Fruit fly (Drosophila melanogaster) whole organism, adult: Measurements from ENCODE around the gene Cbp20.

ENCODE experiments used
- CG11617 ChIP-seq: fragments of 200-800 bp; sonication (Bioruptor generic); optimal IDR thresholded peaks from 2 replicates; lab custom pipeline; 2017; ENCODE audit warnings: mild to moderate bottlenecking, missing biosample characterization, missing genetic modification reagents, missing genetic modification characterization
- CG12768 ChIP-seq: fragments of 200-800 bp; sonication (Bioruptor generic); optimal IDR thresholded peaks from 2 replicates; lab custom pipeline; 2017; ENCODE audit warnings: missing biosample characterization, missing genetic modification characterization, mild to moderate bottlenecking, moderate library complexity, missing genetic modification reagents
- CG1620 ChIP-seq: fragments of 200-800 bp; sonication (Bioruptor generic); optimal IDR thresholded peaks from 2 replicates; lab custom pipeline; 2016; ENCODE audit warnings: missing biosample characterization, missing genetic modification characterization
- CG5204 ChIP-seq: fragments of 200-800 bp; sonication (Bioruptor generic); optimal IDR thresholded peaks from 2 replicates; lab custom pipeline; 2016; ENCODE audit warnings: missing biosample characterization, missing genetic modification characterization
- CG7045 ChIP-seq: fragments of 200-800 bp; sonication (Bioruptor generic); optimal IDR thresholded peaks from 2 replicates; lab custom pipeline; 2017; ENCODE audit warnings: missing biosample characterization, mild to moderate bottlenecking, missing genetic modification characterization
- CG7101 ChIP-seq: fragments of 200-800 bp; sonication (Bioruptor generic); optimal IDR thresholded peaks from 2 replicates; lab custom pipeline; 2018; ENCODE audit warnings: missing biosample characterization, mild to moderate bottlenecking, missing genetic modification characterization, moderate library complexity
- Clk ChIP-seq: fragments of 200-800 bp; sonication (Bioruptor generic); optimal IDR thresholded peaks from 2 replicates; lab custom pipeline; 2017; ENCODE audit warnings: missing biosample characterization, missing genetic modification characterization
- Crg-1 ChIP-seq: fragments of 200-800 bp; sonication (Bioruptor generic); optimal IDR thresholded peaks from 2 replicates; lab custom pipeline; 2016; ENCODE audit warnings: missing biosample characterization, missing genetic modification characterization
- Hr96 ChIP-seq: fragments of 200-800 bp; sonication (Bioruptor generic); optimal IDR thresholded peaks from 2 replicates; lab custom pipeline; 2016; ENCODE audit warnings: missing biosample characterization, missing genetic modification characterization
- cic ChIP-seq: fragments of 200-800 bp; sonication (Bioruptor generic); optimal IDR thresholded peaks from 2 replicates; lab custom pipeline; 2017; ENCODE audit warnings: missing biosample characterization, mild to moderate bottlenecking, missing genetic modification characterization, moderate library complexity
- pad ChIP-seq: fragments of 200-800 bp; sonication (Bioruptor generic); optimal IDR thresholded peaks from 3 replicates; lab custom pipeline; 2017; ENCODE audit warnings: missing biosample characterization, missing genetic modification characterization, mild to moderate bottlenecking, moderate library complexity, missing genetic modification reagents
- toe ChIP-seq: fragments of 200-800 bp; sonication (Bioruptor generic); optimal IDR thresholded peaks from 2 replicates; lab custom pipeline; 2016; ENCODE audit warnings: missing biosample characterization, missing genetic modification characterization

DNA sequence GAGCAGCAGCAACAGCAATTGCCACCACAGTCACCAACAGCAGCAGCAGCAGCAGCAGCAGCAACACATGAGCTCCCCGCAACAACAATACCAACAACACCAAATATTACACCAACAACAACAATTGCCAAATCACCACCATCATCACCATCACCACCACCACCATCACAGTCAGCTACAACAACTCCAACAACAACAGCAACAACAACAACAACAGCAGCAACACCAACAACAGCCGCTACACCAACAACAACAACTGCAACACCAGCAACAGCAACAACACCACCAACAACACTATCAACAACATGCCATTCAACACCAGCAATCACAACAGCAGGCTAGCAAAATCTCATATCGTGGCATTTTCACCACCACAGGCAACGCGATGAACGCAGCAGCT lies 33.7 kb upstream of the Cbp20 start:
- TF ChIP-seq CG11617, result no peak
- no peak for TF ChIP-seq Hr96 (GFP tag; lab: Kevin White, UChicago)
- TF ChIP-seq Crg-1 (GFP tag; lab: Kevin White, UChicago), result no peak
- TF ChIP-seq CG12768, result no peak
- no peak for TF ChIP-seq Clk (GFP tag; lab: Kevin White, UChicago)
- TF ChIP-seq CG7101 (tag; lab: Kevin White, UChicago), result no peak
- TF ChIP-seq CG7045, result no peak
- TF ChIP-seq cic (GFP tag; lab: Kevin White, UChicago), result no peak
- no peak for TF ChIP-seq CG1620
- no peak for TF ChIP-seq pad
- TF ChIP-seq toe (GFP tag; lab: Kevin White, UChicago), result no peak
- no peak for TF ChIP-seq CG5204 (GFP tag; lab: Kevin White, UChicago)
